Fruit fly (Drosophila melanogaster): ENCODE data around the gene Bhmt.

DNA sequence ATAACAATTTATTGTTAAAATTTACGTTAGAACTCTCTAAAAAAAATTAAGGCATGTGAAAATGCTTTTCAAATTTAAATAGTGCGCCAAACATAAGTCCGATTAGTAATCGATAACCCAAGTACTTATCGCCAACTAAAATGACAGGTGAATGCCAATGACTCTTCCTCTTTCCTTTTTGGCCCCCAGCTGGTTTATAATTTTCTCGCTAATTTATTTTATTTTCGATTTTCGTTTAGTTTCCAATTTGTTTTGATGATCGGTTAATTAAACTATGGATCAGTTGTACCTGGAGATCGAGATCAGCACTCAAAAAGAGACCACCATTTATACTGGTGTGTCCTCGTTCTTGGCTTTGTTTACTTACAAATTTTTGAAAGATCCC lies 8.4 kb downstream of the Bhmt start, which contains the start of gene CG10428:
- TF ChIP-seq CG8478 (optimal IDR thresholded peaks at IDR 0.05) (no peak), CTCF (optimal IDR thresholded peaks at IDR 0.05) (no peak)
